Fruit fly (Drosophila melanogaster) S2 (cell line): ENCODE measurements around the gene CG9519.

Experiments
- CG8478 ChIP-seq: fragments of >200 bp; optimal IDR thresholded peaks from 2 replicates; lab custom pipeline; 2018
- CTCF ChIP-seq, 2 experiments: fragments of >200 bp; optimal IDR thresholded peaks; 2 replicates each; lab custom pipeline; 2018

DNA sequence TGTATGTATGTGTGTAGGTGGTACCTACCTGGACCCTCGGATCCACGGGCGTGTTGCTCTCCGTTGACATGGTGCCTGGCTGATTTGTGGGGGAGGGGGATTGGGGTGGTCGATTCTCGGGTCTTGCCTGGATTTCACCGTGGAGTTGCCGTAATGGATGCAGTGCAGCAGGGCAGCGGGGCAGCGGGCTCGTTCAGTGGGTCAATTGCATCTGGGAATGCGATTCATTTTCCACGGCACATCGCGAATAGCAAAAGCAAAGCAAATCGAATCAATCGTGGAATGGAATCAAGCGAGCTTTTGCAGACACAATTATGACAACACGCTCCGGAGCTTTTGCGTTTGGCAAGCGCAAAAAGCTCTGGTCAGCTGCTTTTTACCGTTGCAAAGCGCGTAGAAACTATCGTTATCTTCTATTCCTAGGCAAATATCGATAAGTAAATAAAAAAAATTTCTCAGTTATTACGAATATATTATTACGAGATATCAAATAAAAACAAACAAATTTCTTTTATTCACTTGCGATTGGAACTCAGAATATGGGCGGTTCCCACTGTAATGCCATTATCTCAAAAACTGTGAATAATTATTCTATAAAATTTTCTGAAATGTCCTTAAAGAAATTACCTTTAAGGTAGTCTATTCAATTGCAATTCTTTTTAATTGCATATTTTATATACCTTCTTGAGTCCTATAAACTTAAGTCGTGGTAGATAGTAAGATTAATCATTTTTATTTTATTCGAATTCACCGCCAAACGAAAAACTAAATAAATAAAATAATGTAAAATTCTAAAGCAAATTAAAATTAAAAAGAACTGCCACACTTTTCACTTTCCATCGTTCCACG, 24.2 kb downstream of the CG9519 start, which contains the start of gene CG14408:
- TF ChIP-seq CTCF (optimal IDR thresholded peaks at IDR 0.05; lab: Kevin White, UChicago) (no peak), CG8478 (lab: Kevin White, UChicago) (no peak)
